Worm (Caenorhabditis elegans): ENCODE measurements around the gene B0361.4.
A peak's percentile ranks its signal among the peaks of the same experiment; 100 is the strongest.

Gene B0361.4

ce11 chrIII:7272088-7272487 lies 13.3 kb downstream of the B0361.4 start (continued):
- TF ChIP-seq C17E4.6 (GFP tag; IDR thresholded peaks at IDR 0.05) (no peak), lin-54 (GFP tag; optimal IDR thresholded peaks at IDR 0.05) (peak; percentile 20), hmg-1.2 (GFP tag; IDR thresholded peaks at IDR 0.05) (peak; percentile 68), snpc-1.3 (tag; optimal IDR thresholded peaks at IDR 0.05; ENCODE audit: insufficient read depth) (no peak), chd-7 (tag; optimal IDR thresholded peaks at IDR 0.05) (peak; percentile 61), mcd-1 (GFP tag; IDR thresholded peaks at IDR 0.05) (peak; percentile 61), akir-1 (GFP tag; optimal IDR thresholded peaks at IDR 0.05) (no peak), nhr-80 (tag; optimal IDR thresholded peaks at IDR 0.05) (peak; percentile 27), lir-1 (GFP tag; conservative IDR thresholded peaks at IDR 0.05) (peak; percentile 41; the same call in 1 of the 2 replicates)

- TF ChIP-seq ceh-58 (GFP tag; IDR thresholded peaks at IDR 0.05) (no peak), snpc-1.3 (tag; optimal IDR thresholded peaks at IDR 0.05; ENCODE audit: insufficient read depth) (no peak), cebp-1 (GFP tag; IDR thresholded peaks at IDR 0.05) (no peak), cebp-1 (tag; optimal IDR thresholded peaks at IDR 0.05) (peak; percentile 45), rcor-1 (GFP tag; IDR thresholded peaks at IDR 0.05) (no peak), somi-1 (GFP tag; optimal IDR thresholded peaks at IDR 0.05) (peak; percentile 59), egl-18 (GFP tag; IDR thresholded peaks at IDR 0.05) (no peak), zfh-2 (GFP tag; conservative IDR thresholded peaks at IDR 0.05) (no peak), T07F8.4 (tag; optimal IDR thresholded peaks at IDR 0.05) (no peak), madf-10 (tag; optimal IDR thresholded peaks at IDR 0.05) (no peak), pbrm-1 (GFP tag; IDR thresholded peaks at IDR 0.05) (peak; percentile 37; the same call in 1 of the 2 replicates), nhr-90 (tag; optimal IDR thresholded peaks at IDR 0.05) (peak; percentile 8), tbp1 (GFP tag; optimal IDR thresholded peaks at IDR 0.05) (no peak), efl-1 (GFP tag; optimal IDR thresholded peaks at IDR 0.05) (no peak), repo-1 (tag; optimal IDR thresholded peaks at IDR 0.05) (no peak), Y53G8AR.9 (GFP tag; conservative IDR thresholded peaks at IDR 0.05) (no peak), unc-130 (GFP tag; optimal IDR thresholded peaks at IDR 0.05) (no peak), B0019.2 (GFP tag; conservative IDR thresholded peaks at IDR 0.05) (no peak), ztf-28 (GFP tag; IDR thresholded peaks at IDR 0.05) (no peak), K12H6.12 (tag; optimal IDR thresholded peaks at IDR 0.05) (no peak), ztf-26 (tag; optimal IDR thresholded peaks at IDR 0.05) (peak; percentile 63), Y56A3A.18 (GFP tag; IDR thresholded peaks at IDR 0.05) (no peak), ztf-3 (GFP tag; optimal IDR thresholded peaks at IDR 0.05) (no peak), rpc-1 (optimal IDR thresholded peaks at IDR 0.05) (no peak), rpc-1 (tag; optimal IDR thresholded peaks at IDR 0.05) (no peak), sptf-2 (GFP tag; optimal IDR thresholded peaks at IDR 0.05) (no peak), bed-1 (GFP tag; IDR thresholded peaks at IDR 0.05) (no peak), ccch-3 (GFP tag; optimal IDR thresholded peaks at IDR 0.05) (no peak), attf-6 (GFP tag; IDR thresholded peaks at IDR 0.05) (no peak), mes-4 (tag; optimal IDR thresholded peaks at IDR 0.05) (no peak), lin-26 (GFP tag; IDR thresholded peaks at IDR 0.05) (peak; percentile 42; the same call in 1 of the 2 replicates), snpc-1.1 (tag; optimal IDR thresholded peaks at IDR 0.05; ENCODE audit: insufficient read depth) (no peak), fkh-3 (tag; optimal IDR thresholded peaks at IDR 0.05) (no peak), sea-2 (GFP tag; IDR thresholded peaks at IDR 0.05) (no peak), hlh-12 (tag; optimal IDR thresholded peaks at IDR 0.05) (no peak), egrh-3 (GFP tag; IDR thresholded peaks at IDR 0.05) (no peak), Y79H2A.3 (GFP tag; conservative IDR thresholded peaks at IDR 0.05) (no peak), lin-54 (GFP tag; optimal IDR thresholded peaks at IDR 0.05) (peak; percentile 3), attf-3 (GFP tag; conservative IDR thresholded peaks at IDR 0.05) (no peak; the same call in 1 of the 2 replicates), lag-1 (GFP tag; IDR thresholded peaks at IDR 0.05) (no peak), die-1 (tag; optimal IDR thresholded peaks at IDR 0.05) (peak; percentile 8), nhr-80 (tag; optimal IDR thresholded peaks at IDR 0.05) (peak; percentile 52), lin-40 (tag; optimal IDR thresholded peaks at IDR 0.05) (peak; percentile 51)
These were observed 14.0 kb downstream of the B0361.4 start for ce11 chrIII:7272828-7273227.

Data from whole organism, young adult.